Fruit fly (Drosophila melanogaster): ENCODE data around the gene nkd.

Gene nkd

dm6 chr3L:19092125-19093058 is 47.1 kb upstream of the nkd start, which contains the start of gene MESR6 (continued):
- TF ChIP-seq sna (GFP tag; IDR thresholded peaks at IDR 0.05; ENCODE audit: partially characterized antibody) (peak; percentile 75), Hr3 (GFP tag; optimal IDR thresholded peaks at IDR 0.05) (no peak), HmgD (GFP tag; optimal IDR thresholded peaks at IDR 0.05) (peak; percentile 9), nmo (GFP tag; optimal IDR thresholded peaks at IDR 0.05) (peak; percentile 56), ssp (GFP tag; IDR thresholded peaks at IDR 0.05) (no peak), CG6813 (GFP tag; optimal IDR thresholded peaks at IDR 0.05) (no peak), Dref (GFP tag; IDR thresholded peaks at IDR 0.05) (peak; percentile 91), wor (GFP tag; IDR thresholded peaks at IDR 0.05) (no peak), HLH3B (GFP tag; IDR thresholded peaks at IDR 0.05) (no peak), CG13624 (GFP tag; optimal IDR thresholded peaks at IDR 0.05) (no peak), CG12769 (tag; optimal IDR thresholded peaks at IDR 0.05) (peak; percentile 8), CG11456 (GFP tag; IDR thresholded peaks at IDR 0.05) (0 out of 3 replicates have a peak, but pooled peaks have one; percentile 65), CG3163 (GFP tag; optimal IDR thresholded peaks at IDR 0.05) (no peak), slou (GFP tag; optimal IDR thresholded peaks at IDR 0.05) (no peak), CG9609 (GFP tag; optimal IDR thresholded peaks at IDR 0.05) (no peak), repo (GFP tag; optimal IDR thresholded peaks at IDR 0.05) (no peak), CG18262 (tag; optimal IDR thresholded peaks at IDR 0.05) (peak; percentile 40), Fer1 (GFP tag; optimal IDR thresholded peaks at IDR 0.05) (no peak), CG13296 (GFP tag; optimal IDR thresholded peaks at IDR 0.05) (peak; percentile 7), dpn (GFP tag; optimal IDR thresholded peaks at IDR 0.05) (peak in 1 of 2 experiments; percentile 19), Gug (GFP tag; IDR thresholded peaks at IDR 0.05) (no peak), ro (GFP tag; IDR thresholded peaks at IDR 0.05) (no peak), disco-r (GFP tag; optimal IDR thresholded peaks at IDR 0.05) (no peak), ranshi (GFP tag; IDR thresholded peaks at IDR 0.05) (peak; percentile 51; the same call in 1 of the 2 replicates), CG17912 (GFP tag; optimal IDR thresholded peaks at IDR 0.05) (peak; percentile 21), aop (GFP tag; IDR thresholded peaks at IDR 0.05) (no peak), rib (GFP tag; IDR thresholded peaks at IDR 0.05) (peak; percentile 27; the same call in 1 of the 2 replicates), CG11247 (GFP tag; IDR thresholded peaks at IDR 0.05) (no peak), Deaf1 (tag; optimal IDR thresholded peaks at IDR 0.05) (peak; percentile 20), corto (GFP tag; optimal IDR thresholded peaks at IDR 0.05) (no peak), CG2712 (tag; optimal IDR thresholded peaks at IDR 0.05) (peak; percentile 37), Dp (GFP tag; optimal IDR thresholded peaks at IDR 0.05) (peak; percentile 64), CG10462 (GFP tag; optimal IDR thresholded peaks at IDR 0.05) (no peak), CG30431 (GFP tag; optimal IDR thresholded peaks at IDR 0.05) (no peak), CG5953 (GFP tag; IDR thresholded peaks at IDR 0.05) (no peak), CG3407 (GFP tag; optimal IDR thresholded peaks at IDR 0.05) (no peak), Bgb (GFP tag; IDR thresholded peaks at IDR 0.05; ENCODE audit: partially characterized antibody) (peak; percentile 85), Mad (GFP tag; optimal IDR thresholded peaks at IDR 0.05) (no peak), Max (GFP tag; optimal IDR thresholded peaks at IDR 0.05) (no peak), tna (GFP tag; IDR thresholded peaks at IDR 0.05; ENCODE audit: partially characterized antibody) (peak; percentile 58), CG14014 (GFP tag; IDR thresholded peaks at IDR 0.05) (no peak), stc (GFP tag; IDR thresholded peaks at IDR 0.05) (0 out of 2 replicates have a peak, but pooled peaks have one; percentile 23), cad (GFP tag; optimal IDR thresholded peaks at IDR 0.05) (no peak), CG9727 (GFP tag; optimal IDR thresholded peaks at IDR 0.05) (peak; percentile 58), HHEX (GFP tag; optimal IDR thresholded peaks at IDR 0.05) (peak; percentile 37), bsh (GFP tag; optimal IDR thresholded peaks at IDR 0.05) (no peak), gt (GFP tag; IDR thresholded peaks at IDR 0.05) (no peak), knrl (GFP tag; IDR thresholded peaks at IDR 0.05; ENCODE audit: partially characterized antibody) (peak; percentile 81), luna (GFP tag; optimal IDR thresholded peaks at IDR 0.05) (peak; percentile 3)
